Fruit fly (Drosophila melanogaster): ENCODE measurements around the gene CG3108.

Gene CG3108

DNA sequence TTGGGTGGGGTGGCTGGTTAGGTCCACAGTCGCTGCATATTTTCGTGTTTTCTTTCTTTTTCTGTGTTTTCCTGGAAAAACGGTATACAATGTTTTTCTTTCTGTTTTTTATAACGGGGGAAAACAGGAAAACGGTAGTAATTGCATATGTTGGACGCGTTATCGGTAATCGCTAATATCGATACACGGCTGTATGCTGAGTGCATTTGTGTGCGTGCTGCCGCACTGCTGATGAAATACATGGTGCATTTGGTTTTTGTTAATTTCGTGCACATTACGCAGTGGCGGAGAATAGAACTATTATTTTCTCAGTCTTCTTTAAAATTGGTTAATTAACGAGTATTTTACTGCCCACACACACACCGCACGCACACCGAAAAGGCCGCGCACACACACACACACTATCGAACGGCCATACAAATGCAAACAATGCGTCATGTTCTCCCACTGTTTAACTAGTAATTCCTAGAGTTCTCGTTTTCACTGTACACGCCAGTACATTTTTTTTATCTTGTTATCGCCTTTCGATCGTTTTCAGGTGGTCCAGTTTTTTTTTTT lies 17.9 kb downstream of the CG3108 start:
- TF ChIP-seq rn (GFP tag; IDR thresholded peaks at IDR 0.05) (no peak), Pif1B (GFP tag; optimal IDR thresholded peaks at IDR 0.05) (no peak), EcR (GFP tag; optimal IDR thresholded peaks at IDR 0.05) (no peak), Ets98B (GFP tag; IDR thresholded peaks at IDR 0.05) (0 out of 2 replicates have a peak, but pooled peaks have one; percentile 5), CG17806 (tag; optimal IDR thresholded peaks at IDR 0.05) (no peak), Snoo (tag; optimal IDR thresholded peaks at IDR 0.05) (no peak), CG12605 (GFP tag; IDR thresholded peaks at IDR 0.05) (no peak), CG8301 (tag; optimal IDR thresholded peaks at IDR 0.05) (no peak), CG34367 (tag; optimal IDR thresholded peaks at IDR 0.05) (no peak), Pif1A (GFP tag; optimal IDR thresholded peaks at IDR 0.05) (no peak), CG15710 (tag; optimal IDR thresholded peaks at IDR 0.05) (no peak), gl (tag; optimal IDR thresholded peaks at IDR 0.05) (no peak), CG4496 (GFP tag; IDR thresholded peaks at IDR 0.05) (peak; percentile 46; the same call in 1 of the 3 replicates), CG10348 (GFP tag; IDR thresholded peaks at IDR 0.05) (no peak)

DNA sequence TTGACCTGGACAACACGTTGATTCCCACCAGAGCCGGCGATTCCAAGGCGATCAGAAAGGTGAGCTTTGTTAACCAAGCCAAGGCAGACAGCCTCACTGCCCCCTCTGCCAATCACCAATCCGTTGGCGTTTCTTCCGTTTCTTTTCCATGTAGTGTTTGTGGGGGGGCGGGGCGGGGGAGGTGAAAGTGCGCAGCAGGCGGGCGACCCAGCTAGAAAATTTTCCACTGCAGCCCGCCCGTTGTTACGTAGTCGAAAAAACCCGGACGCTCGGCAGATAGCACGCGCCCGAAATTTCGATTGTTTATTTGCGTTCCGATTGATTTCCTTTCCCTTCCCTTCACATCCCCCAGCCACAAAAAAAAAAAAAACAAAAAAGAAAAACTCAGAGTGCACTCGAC lies 25.3 kb downstream of the CG3108 start:
- TF ChIP-seq D1 (tag; optimal IDR thresholded peaks at IDR 0.05) (no peak), Ets98B (GFP tag; IDR thresholded peaks at IDR 0.05) (no peak), CG4496 (GFP tag; IDR thresholded peaks at IDR 0.05) (no peak), CG9948 (tag; optimal IDR thresholded peaks at IDR 0.05) (no peak), CG8159 (tag; optimal IDR thresholded peaks at IDR 0.05) (no peak), CG8301 (tag; optimal IDR thresholded peaks at IDR 0.05) (no peak), Pif1B (GFP tag; optimal IDR thresholded peaks at IDR 0.05) (no peak), rn (GFP tag; IDR thresholded peaks at IDR 0.05) (no peak), gl (tag; optimal IDR thresholded peaks at IDR 0.05) (no peak), CG32121 (GFP tag; IDR thresholded peaks at IDR 0.05) (no peak), Snoo (tag; optimal IDR thresholded peaks at IDR 0.05) (no peak), CG15710 (tag; optimal IDR thresholded peaks at IDR 0.05) (no peak), CG34367 (tag; optimal IDR thresholded peaks at IDR 0.05) (no peak), EcR (GFP tag; optimal IDR thresholded peaks at IDR 0.05) (no peak), CG10348 (GFP tag; IDR thresholded peaks at IDR 0.05) (no peak)

DNA sequence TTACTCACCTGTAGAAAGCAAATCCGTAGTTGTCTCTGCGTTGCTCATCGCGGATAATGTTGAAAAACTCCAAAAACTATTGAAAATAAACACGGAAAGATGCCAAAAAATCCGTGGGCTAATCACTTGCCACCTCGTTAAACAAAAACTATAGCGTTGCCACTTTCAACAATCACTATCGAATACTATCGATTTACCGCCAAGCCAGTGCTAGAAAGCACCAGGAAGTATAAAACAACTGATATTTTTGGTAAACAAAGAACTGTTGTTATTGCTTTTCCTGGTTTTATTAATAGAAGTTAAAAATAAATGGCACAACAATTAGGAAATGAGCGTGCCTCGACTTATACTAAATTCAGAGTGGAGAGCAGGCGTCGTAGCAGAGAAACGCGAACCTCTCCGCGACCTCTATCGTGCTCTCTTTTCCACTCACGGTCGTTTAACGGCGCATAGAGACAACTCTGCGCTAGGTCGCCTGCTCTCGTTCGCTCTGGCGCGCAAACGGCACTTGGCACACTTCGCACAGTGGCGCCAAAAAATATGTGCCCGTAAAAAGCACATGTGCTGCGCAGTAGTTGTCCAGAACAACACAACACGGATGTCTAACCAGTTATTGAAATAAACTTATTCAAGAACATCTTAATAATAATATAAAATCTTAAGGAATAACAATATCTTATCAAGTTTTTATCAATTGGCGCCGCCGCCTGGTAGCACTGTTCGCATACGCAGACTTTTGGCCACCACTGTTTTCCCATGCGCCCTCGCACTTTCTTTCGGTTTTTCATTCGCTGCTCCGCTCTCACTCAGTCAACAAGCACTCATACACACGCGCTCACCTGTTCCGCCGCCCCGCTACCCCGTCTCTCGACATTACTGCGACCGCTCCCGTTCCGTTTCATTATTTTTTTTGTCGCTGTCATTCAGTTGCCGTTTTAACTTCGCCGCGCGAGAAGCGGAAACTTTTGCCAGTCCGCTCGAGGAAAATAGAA lies 26.3 kb downstream of the CG3108 start, which contains the start of the genes lin-52 and CG15771:
TSS of gene lin-52 (minus strand) at position 122 of the 992 bp plus-strand sequence.
TSS of gene CG15771 (plus strand) at position 738 of the 992 bp plus-strand sequence.
- TF ChIP-seq CG8159 (tag; optimal IDR thresholded peaks at IDR 0.05) (peak; percentile 96), CG15710 (tag; optimal IDR thresholded peaks at IDR 0.05) (peak; percentile 95), CG10348 (GFP tag; IDR thresholded peaks at IDR 0.05) (peak; percentile 87), rn (GFP tag; IDR thresholded peaks at IDR 0.05) (peak; percentile 77), CG12605 (GFP tag; IDR thresholded peaks at IDR 0.05) (peak; percentile 90), Pif1B (GFP tag; optimal IDR thresholded peaks at IDR 0.05) (peak; percentile 94), Pif1A (GFP tag; optimal IDR thresholded peaks at IDR 0.05) (peak; percentile 95), D1 (tag; optimal IDR thresholded peaks at IDR 0.05) (no peak), CG8301 (tag; optimal IDR thresholded peaks at IDR 0.05) (peak; percentile 96), EcR (GFP tag; optimal IDR thresholded peaks at IDR 0.05) (peak; percentile 59), CG32121 (GFP tag; IDR thresholded peaks at IDR 0.05) (peak; percentile 97), fd96Ca (GFP tag; IDR thresholded peaks at IDR 0.05) (peak; percentile 97), Ets98B (GFP tag; IDR thresholded peaks at IDR 0.05) (peak; percentile 92), CG4496 (GFP tag; IDR thresholded peaks at IDR 0.05) (peak; percentile 95), gl (tag; optimal IDR thresholded peaks at IDR 0.05) (peak; percentile 90), CG17806 (tag; optimal IDR thresholded peaks at IDR 0.05) (peak; percentile 91), CG14655 (GFP tag; optimal IDR thresholded peaks at IDR 0.05) (peak; percentile 97), Snoo (tag; optimal IDR thresholded peaks at IDR 0.05) (peak; percentile 97), CG34367 (tag; optimal IDR thresholded peaks at IDR 0.05) (peak; percentile 92), CG13204 (GFP tag; optimal IDR thresholded peaks at IDR 0.05) (peak; percentile 100), CG9948 (tag; optimal IDR thresholded peaks at IDR 0.05) (peak; percentile 94)

DNA sequence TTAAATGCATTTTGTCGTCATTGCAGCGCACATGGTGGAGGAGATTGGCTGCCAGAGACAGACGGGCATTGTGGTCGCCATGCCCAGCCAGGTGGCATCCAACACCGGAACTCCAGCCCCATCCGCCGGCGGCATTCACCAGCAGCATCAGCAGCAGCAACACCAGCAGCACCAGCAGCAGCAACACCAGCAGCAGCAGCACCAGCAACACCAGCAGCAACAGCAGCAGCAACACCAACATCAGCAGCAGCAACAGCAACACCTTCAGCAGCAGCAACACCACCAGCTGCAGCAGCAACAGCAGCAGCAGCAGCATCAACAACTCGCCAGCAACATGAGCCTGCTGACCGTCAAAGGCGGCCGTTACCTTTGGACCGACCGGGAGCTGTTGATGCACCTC lies 28.6 kb downstream of the CG3108 start:
- TF ChIP-seq CG14655 (GFP tag; optimal IDR thresholded peaks at IDR 0.05), result no peak
- TF ChIP-seq Pif1B (GFP tag; optimal IDR thresholded peaks at IDR 0.05), result no peak

DNA sequence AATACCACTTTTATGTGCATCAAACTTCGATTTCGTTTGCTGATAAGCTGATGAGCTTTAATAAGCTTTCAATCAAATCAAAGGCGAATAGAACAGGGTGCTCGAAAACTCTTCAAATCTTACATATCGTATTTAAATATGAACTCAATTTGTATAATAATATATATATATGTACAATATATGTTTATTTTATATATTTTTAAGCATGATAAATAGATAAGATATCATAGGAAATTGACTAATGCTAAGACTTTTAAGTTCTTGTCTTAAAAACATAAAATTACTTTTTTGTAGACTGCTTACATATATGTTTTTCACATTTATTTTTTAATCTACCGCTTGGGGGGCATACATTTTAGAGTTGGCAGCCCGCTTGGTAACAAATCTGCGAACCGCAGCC lies 29.5 kb downstream of the CG3108 start, which contains the start of gene CG15772:
TSS of gene CG15772 (plus strand) at position 301 of the 400 bp plus-strand sequence.
- TF ChIP-seq D1 (tag; optimal IDR thresholded peaks at IDR 0.05) (no peak), CG10348 (GFP tag; IDR thresholded peaks at IDR 0.05) (no peak), CG34367 (tag; optimal IDR thresholded peaks at IDR 0.05) (no peak), Snoo (tag; optimal IDR thresholded peaks at IDR 0.05) (no peak), CG17806 (tag; optimal IDR thresholded peaks at IDR 0.05) (no peak), CG32121 (GFP tag; IDR thresholded peaks at IDR 0.05) (no peak), rn (GFP tag; IDR thresholded peaks at IDR 0.05) (no peak), gl (tag; optimal IDR thresholded peaks at IDR 0.05) (no peak), CG15710 (tag; optimal IDR thresholded peaks at IDR 0.05) (no peak), Pif1B (GFP tag; optimal IDR thresholded peaks at IDR 0.05) (no peak), CG4496 (GFP tag; IDR thresholded peaks at IDR 0.05) (no peak), CG8301 (tag; optimal IDR thresholded peaks at IDR 0.05) (no peak), CG12605 (GFP tag; IDR thresholded peaks at IDR 0.05) (no peak)

Measured in whole organism, pupa.